Fruit fly (Drosophila melanogaster) whole organism, prepupa: ENCODE results near the gene CG45064.

ENCODE experiments used
- CG6163 ChIP-seq: fragments of 200-800 bp; sonication (Bioruptor generic); IDR thresholded peaks from 3 replicates; pipeline ENCODE4 v1.3.6; 2022; ENCODE audit warnings: missing biosample characterization, missing genetic modification characterization
- Smox ChIP-seq: fragments of 200-800 bp; sonication (Bioruptor generic); optimal IDR thresholded peaks from 3 replicates; lab custom pipeline; 2016; ENCODE audit warnings: missing biosample characterization, missing genetic modification characterization

DNA sequence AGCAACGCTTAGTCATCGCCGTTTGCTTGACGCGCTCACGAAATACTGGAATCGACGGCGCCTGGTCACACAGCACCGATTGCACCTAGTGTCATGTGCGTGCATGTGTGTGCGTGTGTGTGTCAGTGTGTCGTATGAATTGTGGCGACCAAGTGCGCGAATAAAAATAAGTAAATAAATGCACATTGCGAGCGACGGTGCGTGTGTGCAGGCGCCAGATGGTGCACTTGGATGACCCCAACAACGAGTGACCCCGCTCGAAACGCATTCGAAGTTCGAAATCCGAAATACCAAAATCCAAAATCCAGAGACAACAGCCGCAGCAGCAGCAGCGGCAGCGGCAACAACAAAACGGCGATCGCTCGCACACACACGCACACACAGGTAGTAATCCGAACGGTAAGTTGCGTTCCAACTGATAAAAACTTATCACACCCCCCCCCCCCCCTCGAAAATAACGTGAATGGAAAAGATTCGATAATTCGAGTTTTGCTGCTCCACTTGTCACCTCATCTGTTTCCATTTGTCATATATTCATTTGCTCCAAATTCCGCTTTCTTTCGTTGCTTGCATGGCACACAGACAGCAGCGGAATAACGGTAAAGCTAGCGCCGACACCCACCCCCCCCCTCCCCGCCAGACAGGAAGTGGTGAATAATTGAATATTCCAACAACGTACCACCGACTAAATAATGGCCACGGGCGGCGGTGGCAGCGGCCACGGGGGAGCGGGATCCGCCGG, 49.7 kb downstream of the CG45064 start, which contains the start of gene CG14411:
- no peak for TF ChIP-seq CG6163 (GFP tag; lab: Robert Waterston, UW)
- no peak for TF ChIP-seq Smox (GFP tag; lab: Kevin White, UChicago)
